Worm (Caenorhabditis elegans): ENCODE measurements around the gene sym-2.

sym-2 gene

ce11 chrII:9178811-9179210, 9.5 kb downstream of the sym-2 start:
- TF ChIP-seq flt-1 (GFP tag; IDR thresholded peaks at IDR 0.05) (no peak), cog-1 (tag; optimal IDR thresholded peaks at IDR 0.05) (no peak), tab-1 (GFP tag; IDR thresholded peaks at IDR 0.05) (peak; percentile 61; the same call in 1 of the 2 replicates), ref-1 (GFP tag; conservative IDR thresholded peaks at IDR 0.05) (no peak)

- TF ChIP-seq cog-1 (tag; optimal IDR thresholded peaks at IDR 0.05) (no peak), flt-1 (GFP tag; IDR thresholded peaks at IDR 0.05) (0 out of 2 replicates have a peak, but pooled peaks have one; percentile 26)
Measured at ce11 chrII:9177080-9177479, 11.2 kb downstream of the sym-2 start, which contains the start of the genes sec-5 and pir-1. TSS of gene sec-5 (minus strand) at chrII:9177152. TSS of gene pir-1 (plus strand) at chrII:9177300.

- no peak for TF ChIP-seq tab-1 (GFP tag; IDR thresholded peaks at IDR 0.05)
- no peak for TF ChIP-seq klf-2 (GFP tag; conservative IDR thresholded peaks at IDR 0.05)
- no peak for TF ChIP-seq ztf-29 (GFP tag; IDR thresholded peaks at IDR 0.05)
- no peak for TF ChIP-seq ztf-23 (GFP tag; IDR thresholded peaks at IDR 0.05)
- TF ChIP-seq flt-1 (GFP tag; IDR thresholded peaks at IDR 0.05): no peak
- no peak for TF ChIP-seq ref-1 (GFP tag; conservative IDR thresholded peaks at IDR 0.05)
- no peak for TF ChIP-seq T22C8.4 (GFP tag; IDR thresholded peaks at IDR 0.05)
- TF ChIP-seq med-1 (GFP tag; optimal IDR thresholded peaks at IDR 0.05; ENCODE audit: insufficient read depth): no peak
- no peak for TF ChIP-seq cog-1 (tag; optimal IDR thresholded peaks at IDR 0.05)
Measured at ce11 chrII:9176523-9176922, 11.8 kb downstream of the sym-2 start.

ce11 chrII:9173471-9173870, 14.8 kb downstream of the sym-2 start:
- TF ChIP-seq cog-1 (tag; optimal IDR thresholded peaks at IDR 0.05) (no peak), ztf-29 (GFP tag; IDR thresholded peaks at IDR 0.05) (no peak), flt-1 (GFP tag; IDR thresholded peaks at IDR 0.05) (no peak), tab-1 (GFP tag; IDR thresholded peaks at IDR 0.05) (no peak), ztf-23 (GFP tag; IDR thresholded peaks at IDR 0.05) (no peak), ref-1 (GFP tag; conservative IDR thresholded peaks at IDR 0.05) (no peak), med-1 (GFP tag; optimal IDR thresholded peaks at IDR 0.05; ENCODE audit: insufficient read depth) (no peak), klf-2 (GFP tag; conservative IDR thresholded peaks at IDR 0.05) (no peak), T22C8.4 (GFP tag; IDR thresholded peaks at IDR 0.05) (no peak)

ce11 chrII:9172849-9173248, 15.4 kb downstream of the sym-2 start, which contains the start of gene T23G7.2:
TSS of gene T23G7.2 (minus strand) at chrII:9172949.
- no peak for TF ChIP-seq tab-1 (GFP tag; IDR thresholded peaks at IDR 0.05)
- no peak for TF ChIP-seq ztf-29 (GFP tag; IDR thresholded peaks at IDR 0.05)

DNA sequence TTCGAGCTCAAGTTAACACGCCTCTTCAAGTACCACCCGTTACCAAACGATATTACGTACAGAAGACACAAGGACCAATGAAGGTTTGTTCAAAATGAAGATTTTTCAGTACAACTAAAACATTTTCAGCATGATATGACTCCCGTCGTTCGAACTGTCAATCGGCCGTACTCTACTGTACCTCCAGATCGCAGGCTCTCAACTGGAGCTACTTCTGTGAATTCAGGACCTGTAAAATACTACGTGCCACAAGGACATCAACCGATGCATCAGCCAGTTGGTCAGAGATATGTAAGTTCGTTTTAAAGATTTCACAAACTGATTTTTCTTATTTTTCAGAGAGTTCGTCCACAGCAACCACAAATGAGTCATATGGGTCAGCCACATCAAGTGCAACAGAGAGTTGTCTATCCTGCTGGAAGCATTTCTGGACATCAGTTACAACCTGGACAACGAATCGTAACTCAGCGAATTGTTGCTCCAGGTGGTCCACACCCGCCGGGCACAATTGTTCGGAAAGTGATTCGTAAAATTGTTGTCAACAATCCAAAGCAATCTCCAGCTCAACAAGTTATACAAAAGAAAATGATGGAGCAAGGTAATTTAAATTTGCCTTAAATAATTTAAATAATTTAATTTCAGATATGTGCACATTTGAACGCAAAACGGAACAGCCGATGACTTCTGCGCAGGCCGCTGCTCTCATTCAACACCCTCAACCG, 16.7 kb downstream of the sym-2 start:
- TF ChIP-seq tab-1 (GFP tag; IDR thresholded peaks at IDR 0.05) (no peak), ztf-23 (GFP tag; IDR thresholded peaks at IDR 0.05) (no peak), ref-1 (GFP tag; conservative IDR thresholded peaks at IDR 0.05) (no peak), med-1 (GFP tag; optimal IDR thresholded peaks at IDR 0.05; ENCODE audit: insufficient read depth) (no peak), klf-2 (GFP tag; conservative IDR thresholded peaks at IDR 0.05) (no peak), ztf-29 (GFP tag; IDR thresholded peaks at IDR 0.05) (no peak), cog-1 (tag; optimal IDR thresholded peaks at IDR 0.05) (no peak), flt-1 (GFP tag; IDR thresholded peaks at IDR 0.05) (no peak), T22C8.4 (GFP tag; IDR thresholded peaks at IDR 0.05) (no peak)

- TF ChIP-seq tab-1 (GFP tag; IDR thresholded peaks at IDR 0.05): no peak
- TF ChIP-seq flt-1 (GFP tag; IDR thresholded peaks at IDR 0.05): no peak
- TF ChIP-seq med-1 (GFP tag; optimal IDR thresholded peaks at IDR 0.05; ENCODE audit: insufficient read depth): no peak
- TF ChIP-seq T22C8.4 (GFP tag; IDR thresholded peaks at IDR 0.05): no peak
- TF ChIP-seq cog-1 (tag; optimal IDR thresholded peaks at IDR 0.05): no peak
- no peak for TF ChIP-seq klf-2 (GFP tag; conservative IDR thresholded peaks at IDR 0.05)
- TF ChIP-seq ztf-23 (GFP tag; IDR thresholded peaks at IDR 0.05): no peak
- TF ChIP-seq ref-1 (GFP tag; conservative IDR thresholded peaks at IDR 0.05): no peak
- TF ChIP-seq ztf-29 (GFP tag; IDR thresholded peaks at IDR 0.05): no peak
Measured at ce11 chrII:9170851-9171250, 17.4 kb downstream of the sym-2 start.

- no peak for TF ChIP-seq klf-2 (GFP tag; conservative IDR thresholded peaks at IDR 0.05)
Measured at ce11 chrII:9170048-9170447, 18.2 kb downstream of the sym-2 start.

DNA sequence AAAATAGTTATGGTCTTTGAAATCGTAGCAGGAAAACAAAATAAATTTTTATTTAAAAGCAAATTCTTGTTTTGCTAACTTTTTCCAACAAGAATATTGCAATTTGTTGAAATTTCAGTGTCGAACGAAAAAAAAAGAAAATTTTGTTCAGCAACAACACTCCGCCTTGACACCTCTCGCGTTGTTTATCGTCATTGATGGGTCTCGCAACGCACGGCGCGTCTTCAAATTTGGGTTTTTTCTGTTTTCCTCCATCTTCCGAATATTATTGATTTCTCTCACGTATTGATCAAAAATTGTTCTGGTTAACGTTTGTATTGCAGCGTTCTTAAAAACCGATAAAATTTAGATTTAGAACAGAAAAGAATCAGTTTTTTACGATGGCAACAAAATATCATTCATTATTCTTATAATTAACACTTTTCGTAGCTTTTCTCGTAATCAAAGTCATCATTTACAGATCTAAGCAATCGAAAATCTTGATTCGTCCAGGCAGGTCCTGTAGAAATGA, 18.8 kb downstream of the sym-2 start, which contains the start of gene dpl-1:
dpl-1 (plus strand) TSS at position 461 of the 511 bp plus-strand sequence.
- TF ChIP-seq ref-1 (GFP tag; conservative IDR thresholded peaks at IDR 0.05) (no peak), tab-1 (GFP tag; IDR thresholded peaks at IDR 0.05) (no peak), klf-2 (GFP tag; conservative IDR thresholded peaks at IDR 0.05) (no peak), flt-1 (GFP tag; IDR thresholded peaks at IDR 0.05) (no peak), ztf-23 (GFP tag; IDR thresholded peaks at IDR 0.05) (no peak), ztf-29 (GFP tag; IDR thresholded peaks at IDR 0.05) (no peak), med-1 (GFP tag; optimal IDR thresholded peaks at IDR 0.05; ENCODE audit: insufficient read depth) (no peak), cog-1 (tag; optimal IDR thresholded peaks at IDR 0.05) (no peak)

ce11 chrII:9167730-9168129, 20.6 kb downstream of the sym-2 start, which contains the start of gene T23G7.3:
TSS of gene T23G7.3 (minus strand) at chrII:9167830.
- TF ChIP-seq ztf-23 (GFP tag; IDR thresholded peaks at IDR 0.05) (no peak), ref-1 (GFP tag; conservative IDR thresholded peaks at IDR 0.05) (no peak), flt-1 (GFP tag; IDR thresholded peaks at IDR 0.05) (no peak), klf-2 (GFP tag; conservative IDR thresholded peaks at IDR 0.05) (no peak), cog-1 (tag; optimal IDR thresholded peaks at IDR 0.05) (no peak), T22C8.4 (GFP tag; IDR thresholded peaks at IDR 0.05) (no peak), ztf-29 (GFP tag; IDR thresholded peaks at IDR 0.05) (no peak), med-1 (GFP tag; optimal IDR thresholded peaks at IDR 0.05; ENCODE audit: insufficient read depth) (no peak), tab-1 (GFP tag; IDR thresholded peaks at IDR 0.05) (no peak)

Measured in whole organism, midembryonic.